Worm (Caenorhabditis elegans) whole organism, early embryonic: ENCODE results near the gene spc-1.

ENCODE experiments used
- B0310.2 ChIP-seq: sonication (generic microtip); optimal IDR thresholded peaks from 2 replicates; lab custom pipeline; 2016; ENCODE audit warnings: mild to moderate bottlenecking, missing genetic modification characterization, missing compliant biosample characterization
- ama-1 ChIP-seq: fragments of 150-350 bp; optimal IDR thresholded peaks from 2 replicates; lab custom pipeline; 2014
- ceh-13 ChIP-seq: fragments of 200-800 bp; sonication (Bioruptor generic); optimal IDR thresholded peaks from 2 replicates; lab custom pipeline; 2018; ENCODE audit warnings: mild to moderate bottlenecking, missing genetic modification characterization, missing compliant biosample characterization
- flt-1 ChIP-seq: fragments of 200-800 bp; sonication (Bioruptor generic); IDR thresholded peaks from 2 replicates; pipeline ENCODE4 v1.3.6; 2022; ENCODE audit warnings: missing genetic modification characterization, missing compliant biosample characterization
- hnd-1 ChIP-seq: sonication (generic microtip); optimal IDR thresholded peaks from 2 replicates; lab custom pipeline; 2016; ENCODE audit warnings: missing genetic modification characterization, missing compliant biosample characterization

DNA sequence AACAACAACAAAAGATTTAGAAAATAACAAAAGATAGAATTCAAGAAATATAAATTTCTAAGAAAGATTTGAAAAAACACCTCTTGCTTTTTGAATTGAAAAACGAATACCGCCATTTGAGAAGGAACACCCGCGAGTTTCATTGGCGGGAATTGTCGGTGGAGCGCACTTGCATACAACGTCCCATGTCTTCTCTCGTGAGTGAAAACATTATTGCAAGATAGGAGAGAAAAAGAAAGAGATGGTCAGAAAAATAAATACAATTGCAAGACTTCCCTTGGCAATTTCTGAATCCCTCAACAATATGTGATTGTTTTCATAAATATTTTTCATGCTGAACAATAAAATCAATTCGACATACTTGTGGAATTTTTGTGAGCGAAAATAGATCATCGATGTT, 20.7 kb downstream of the spc-1 start, which contains the start of gene K10B3.5:
- TF ChIP-seq ama-1 (lab: Kevin White, UChicago) (no peak), ceh-13 (GFP tag; lab: Kevin White, UChicago) (no peak), flt-1 (GFP tag; lab: Robert Waterston, UW) (no peak), B0310.2 (tag; lab: Kevin White, UChicago) (no peak), hnd-1 (tag; lab: Kevin White, UChicago) (no peak)
